Worm (Caenorhabditis elegans) whole organism, young adult: ENCODE results near the gene cpz-2.

ENCODE experiments used
- C06A6.2 ChIP-seq: fragments of 200-800 bp; sonication (Bioruptor generic); conservative IDR thresholded peaks from 2 replicates; pipeline ENCODE4 v1.3.6; 2022; ENCODE audit warnings: missing genetic modification characterization, missing compliant biosample characterization
- C17E4.6 ChIP-seq: fragments of 200-800 bp; sonication (Bioruptor generic); IDR thresholded peaks from 2 replicates; pipeline ENCODE4 v1.3.6; 2022; ENCODE audit warnings: missing genetic modification reagents, missing genetic modification characterization, missing compliant biosample characterization
- F33H1.4 ChIP-seq: fragments of 200-800 bp; sonication (Bioruptor generic); IDR thresholded peaks from 2 replicates; pipeline ENCODE4 v1.3.6; 2022; ENCODE audit warnings: missing genetic modification reagents, missing genetic modification characterization, missing compliant biosample characterization
- F39B2.1 ChIP-seq: fragments of 200-800 bp; sonication (Bioruptor generic); IDR thresholded peaks from 2 replicates; pipeline ENCODE4 v1.3.6; 2022; ENCODE audit warnings: missing genetic modification reagents, missing genetic modification characterization, missing compliant biosample characterization
- F55B11.4 ChIP-seq: sonication (generic microtip); optimal IDR thresholded peaks from 2 replicates; lab custom pipeline; 2016; ENCODE audit warnings: missing compliant biosample characterization, missing genetic modification characterization, borderline replicate concordance; ENCODE audit not compliant: insufficient read depth
- F57C9.4 ChIP-seq: sonication (generic microtip); optimal IDR thresholded peaks from 2 replicates; lab custom pipeline; 2017; ENCODE audit warnings: mild to moderate bottlenecking, missing genetic modification characterization, missing compliant biosample characterization
- K11D2.4 ChIP-seq: fragments of 200-800 bp; sonication (Bioruptor generic); IDR thresholded peaks from 2 replicates; pipeline ENCODE4 v1.3.6; 2022; ENCODE audit warnings: missing genetic modification reagents, missing genetic modification characterization, missing compliant biosample characterization
- K12H6.12 ChIP-seq: fragments of 200-800 bp; sonication (Bioruptor generic); optimal IDR thresholded peaks from 2 replicates; lab custom pipeline; 2018; ENCODE audit warnings: mild to moderate bottlenecking, missing genetic modification characterization, missing compliant biosample characterization
- Y53G8AR.9 ChIP-seq: fragments of 200-800 bp; sonication (Bioruptor generic); conservative IDR thresholded peaks from 2 replicates; pipeline ENCODE4 v1.3.6; 2022; ENCODE audit warnings: missing genetic modification reagents, missing genetic modification characterization, missing compliant biosample characterization
- ZK185.1 ChIP-seq: sonication (generic microtip); optimal IDR thresholded peaks from 2 replicates; lab custom pipeline; 2016; ENCODE audit warnings: mild to moderate bottlenecking, missing genetic modification characterization, missing compliant biosample characterization; ENCODE audit not compliant: poor library complexity, severe bottlenecking
- akir-1 ChIP-seq: fragments of 200-800 bp; sonication (Bioruptor generic); optimal IDR thresholded peaks from 2 replicates; lab custom pipeline; 2018; ENCODE audit warnings: mild to moderate bottlenecking, missing genetic modification characterization, moderate library complexity, missing compliant biosample characterization
- aptf-3 ChIP-seq: fragments of 200-800 bp; sonication (Bioruptor generic); IDR thresholded peaks from 2 replicates; pipeline ENCODE4 v1.3.6; 2022; ENCODE audit warnings: missing genetic modification characterization, missing compliant biosample characterization
- attf-3 ChIP-seq: fragments of 200-800 bp; sonication (Bioruptor generic); conservative IDR thresholded peaks from 2 replicates; pipeline ENCODE4 v1.3.6; 2022; ENCODE audit warnings: missing genetic modification reagents, missing genetic modification characterization, missing compliant biosample characterization
- cebp-2 ChIP-seq: fragments of 200-800 bp; sonication (Bioruptor generic); IDR thresholded peaks from 2 replicates; pipeline ENCODE4 v1.3.6; 2022; ENCODE audit warnings: missing genetic modification characterization, missing compliant biosample characterization
- ceh-79 ChIP-seq: sonication (generic microtip); optimal IDR thresholded peaks from 2 replicates; lab custom pipeline; 2017; ENCODE audit warnings: mild to moderate bottlenecking, missing genetic modification characterization, missing compliant biosample characterization
- ceh-91 ChIP-seq: fragments of 200-800 bp; sonication (Bioruptor generic); IDR thresholded peaks from 2 replicates; pipeline ENCODE4 v1.3.6; 2022; ENCODE audit warnings: missing genetic modification reagents, missing genetic modification characterization, missing compliant biosample characterization
- chd-7 ChIP-seq: sonication (generic microtip); optimal IDR thresholded peaks from 2 replicates; lab custom pipeline; 2016; ENCODE audit warnings: mild to moderate bottlenecking, missing genetic modification characterization, moderate library complexity, missing compliant biosample characterization
- egl-18 ChIP-seq: fragments of 200-800 bp; sonication (Bioruptor generic); IDR thresholded peaks from 2 replicates; pipeline ENCODE4 v1.3.6; 2022; ENCODE audit warnings: missing genetic modification reagents, missing genetic modification characterization, missing compliant biosample characterization
- egl-44 ChIP-seq: fragments of 200-800 bp; sonication (Bioruptor generic); IDR thresholded peaks from 2 replicates; pipeline ENCODE4 v1.3.6; 2022; ENCODE audit warnings: missing genetic modification reagents, missing genetic modification characterization, missing compliant biosample characterization
- egrh-3 ChIP-seq: fragments of 200-800 bp; sonication (Bioruptor generic); IDR thresholded peaks from 2 replicates; pipeline ENCODE4 v1.3.6; 2022; ENCODE audit warnings: missing genetic modification reagents, missing genetic modification characterization, missing compliant biosample characterization
- ekl-4 ChIP-seq: fragments of 200-800 bp; sonication (Bioruptor generic); IDR thresholded peaks from 2 replicates; pipeline ENCODE4 v1.3.6; 2022; ENCODE audit warnings: missing genetic modification reagents, missing genetic modification characterization, missing compliant biosample characterization
- hsf-1 ChIP-seq: fragments of 200-800 bp; sonication (Bioruptor generic); IDR thresholded peaks from 2 replicates; pipeline ENCODE4 v1.3.6; 2022; ENCODE audit warnings: missing genetic modification reagents, missing genetic modification characterization, missing compliant biosample characterization
- let-526 ChIP-seq: fragments of 200-800 bp; sonication (Bioruptor generic); IDR thresholded peaks from 2 replicates; pipeline ENCODE4 v1.3.6; 2022; ENCODE audit warnings: missing genetic modification reagents, missing genetic modification characterization, missing compliant biosample characterization
- lin-26 ChIP-seq: fragments of 200-800 bp; sonication (Bioruptor generic); IDR thresholded peaks from 2 replicates; pipeline ENCODE4 v1.3.6; 2022; ENCODE audit warnings: missing genetic modification reagents, missing genetic modification characterization, missing compliant biosample characterization
- lin-54 ChIP-seq: fragments of 200-800 bp; sonication (Bioruptor generic); optimal IDR thresholded peaks from 2 replicates; lab custom pipeline; 2018; ENCODE audit warnings: mild to moderate bottlenecking, missing genetic modification characterization, missing compliant biosample characterization
- lir-1 ChIP-seq: fragments of 200-800 bp; sonication (Bioruptor generic); conservative IDR thresholded peaks from 2 replicates; pipeline ENCODE4 v1.3.6; 2022; ENCODE audit warnings: missing genetic modification reagents, missing genetic modification characterization, missing compliant biosample characterization
- madf-3 ChIP-seq: fragments of 200-800 bp; sonication (Bioruptor generic); IDR thresholded peaks from 2 replicates; pipeline ENCODE4 v1.3.6; 2022; ENCODE audit warnings: missing genetic modification reagents, missing genetic modification characterization, missing compliant biosample characterization
- madf-6 ChIP-seq: fragments of 200-800 bp; sonication (Bioruptor generic); IDR thresholded peaks from 2 replicates; pipeline ENCODE4 v1.3.6; 2022; ENCODE audit warnings: missing genetic modification reagents, missing genetic modification characterization, missing compliant biosample characterization
- nhr-179 ChIP-seq: sonication (generic microtip); optimal IDR thresholded peaks from 2 replicates; lab custom pipeline; 2016; ENCODE audit warnings: mild to moderate bottlenecking, missing genetic modification characterization, missing compliant biosample characterization
- nhr-27 ChIP-seq: fragments of 200-800 bp; sonication (Bioruptor generic); optimal IDR thresholded peaks from 2 replicates; lab custom pipeline; 2018; ENCODE audit warnings: mild to moderate bottlenecking, missing genetic modification characterization, moderate library complexity, missing compliant biosample characterization
- nhr-80 ChIP-seq: sonication (generic microtip); optimal IDR thresholded peaks from 2 replicates; lab custom pipeline; 2016; ENCODE audit warnings: missing genetic modification characterization, missing compliant biosample characterization
- nhr-90 ChIP-seq: sonication (generic microtip); optimal IDR thresholded peaks from 2 replicates; lab custom pipeline; 2016; ENCODE audit warnings: missing genotype, mild to moderate bottlenecking, missing genetic modification characterization, missing compliant biosample characterization
- pbrm-1 ChIP-seq: fragments of 200-800 bp; sonication (Bioruptor generic); IDR thresholded peaks from 2 replicates; pipeline ENCODE4 v1.3.6; 2022; ENCODE audit warnings: missing genetic modification reagents, missing genetic modification characterization, missing compliant biosample characterization
- pha-4 ChIP-seq: fragments of 150-350 bp; sonication (generic microtip); optimal IDR thresholded peaks from 2 replicates; lab custom pipeline; 2014; ENCODE audit warnings: missing biosample characterization, missing genetic modification reagents, missing genetic modification characterization
- sdz-38 ChIP-seq: sonication (generic microtip); optimal IDR thresholded peaks from 2 replicates; lab custom pipeline; 2016; ENCODE audit warnings: missing genotype, missing genetic modification characterization, missing compliant biosample characterization
- sea-2 ChIP-seq: fragments of 200-800 bp; sonication (Bioruptor generic); IDR thresholded peaks from 2 replicates; pipeline ENCODE4 v1.3.6; 2022; ENCODE audit warnings: missing genetic modification characterization, missing compliant biosample characterization
- snpc-1.3 ChIP-seq: sonication (generic microtip); optimal IDR thresholded peaks from 2 replicates; lab custom pipeline; 2017; ENCODE audit warnings: missing genetic modification characterization, mild to moderate bottlenecking, missing compliant biosample characterization, antibody characterized with exemption, moderate library complexity, missing genotype, missing genetic modification reagents; ENCODE audit not compliant: insufficient read depth
- snpc-4 ChIP-seq, 5 experiments: fragments of 150-350 bp in 1 of 5; sonication (generic microtip) in 4 of 5; optimal IDR thresholded peaks; 2 replicates each; lab custom pipeline; 2014 to 2018; ENCODE audit warnings: missing genetic modification characterization in 5 of 5, missing biosample characterization in 3 of 5, antibody characterized with exemption in 2 of 5, mild to moderate bottlenecking in 2 of 5, missing compliant biosample characterization in 2 of 5, missing genotype in 2 of 5, moderate library complexity in 2 of 5, missing genetic modification reagents in 1 of 5
- tlf-1 ChIP-seq: fragments of 200-800 bp; sonication (Bioruptor generic); optimal IDR thresholded peaks from 2 replicates; lab custom pipeline; 2018; ENCODE audit warnings: mild to moderate bottlenecking, missing genetic modification characterization, missing compliant biosample characterization
- unc-130 ChIP-seq: sonication (generic microtip); optimal IDR thresholded peaks from 2 replicates; lab custom pipeline; 2016; ENCODE audit warnings: missing genetic modification reagents, missing genetic modification characterization, missing compliant biosample characterization
- unc-62 ChIP-seq: fragments of 150-350 bp; optimal IDR thresholded peaks from 2 replicates; lab custom pipeline; 2014; ENCODE audit warnings: missing biosample characterization, missing genetic modification reagents, missing genetic modification characterization
- zfh-2 ChIP-seq: fragments of 200-800 bp; sonication (Bioruptor generic); conservative IDR thresholded peaks from 2 replicates; pipeline ENCODE4 v1.3.6; 2022; ENCODE audit warnings: missing genetic modification reagents, missing genetic modification characterization, missing compliant biosample characterization
- zim-3 ChIP-seq: sonication (generic microtip); optimal IDR thresholded peaks from 2 replicates; lab custom pipeline; 2017; ENCODE audit warnings: mild to moderate bottlenecking, missing genetic modification characterization, moderate library complexity, missing compliant biosample characterization
- ztf-22 ChIP-seq: fragments of 200-800 bp; sonication (Bioruptor generic); optimal IDR thresholded peaks from 2 replicates; lab custom pipeline; 2018; ENCODE audit warnings: mild to moderate bottlenecking, missing genetic modification characterization, moderate library complexity, missing compliant biosample characterization
- ztf-28 ChIP-seq: fragments of 200-800 bp; sonication (Bioruptor generic); IDR thresholded peaks from 2 replicates; pipeline ENCODE4 v1.3.6; 2022; ENCODE audit warnings: missing genetic modification reagents, missing genetic modification characterization, missing compliant biosample characterization

cpz-2 gene

ce11 chrV:13366488-13366887, 14.5 kb upstream of the cpz-2 start:
- TF ChIP-seq zim-3 (tag; lab: Kevin White, UChicago) (no peak), egl-18 (GFP tag; lab: Robert Waterston, UW) (no peak), unc-130 (GFP tag; lab: Kevin White, UChicago) (no peak), cebp-2 (GFP tag; lab: Robert Waterston, UW) (no peak), nhr-90 (tag; lab: Kevin White, UChicago) (no peak), sdz-38 (tag; lab: Kevin White, UChicago) (no peak), madf-3 (no peak), ceh-79 (tag; lab: Kevin White, UChicago) (no peak), K11D2.4 (GFP tag; lab: Robert Waterston, UW) (no peak)
- TF ChIP-seq, all 124 proteins: peak for 0

ce11 chrV:13367024-13367423, 14.0 kb upstream of the cpz-2 start, which contains the start of gene srx-125:
srx-125 (plus strand) TSS chrV:13367324.
- TF ChIP-seq nhr-27 (no peak), attf-3 (GFP tag; lab: Robert Waterston, UW) (no peak), ztf-22 (GFP tag; lab: Kevin White, UChicago) (no peak), F33H1.4 (no peak), pha-4 (tag; lab: Kevin White, UChicago) (no peak), unc-62 (GFP tag; lab: Kevin White, UChicago) (no peak), zim-3 (tag; lab: Kevin White, UChicago) (no peak), ztf-28 (GFP tag; lab: Robert Waterston, UW) (no peak), snpc-4 (GFP tag; optimal IDR thresholded peaks at IDR 0.05; lab: Kevin White, UChicago) (no peak), snpc-4 (tag; optimal IDR thresholded peaks at IDR 0.05; lab: Kevin White, UChicago) (no peak), F57C9.4 (tag; lab: Kevin White, UChicago) (no peak), hsf-1 (no peak), egrh-3 (no peak), ekl-4 (GFP tag; lab: Robert Waterston, UW) (no peak), chd-7 (tag; lab: Kevin White, UChicago) (no peak), pbrm-1 (GFP tag; lab: Robert Waterston, UW) (no peak), lin-26 (GFP tag; lab: Robert Waterston, UW) (no peak), C17E4.6 (GFP tag; lab: Robert Waterston, UW) (no peak), let-526 (GFP tag; lab: Robert Waterston, UW) (no peak)
- TF ChIP-seq, all 124 proteins: peak for 0

- TF ChIP-seq cebp-2 (GFP tag; lab: Robert Waterston, UW) (0 out of 2 replicates have a peak, but pooled peaks have one; percentile 36), zfh-2 (GFP tag; lab: Robert Waterston, UW) (no peak), aptf-3 (GFP tag; lab: Robert Waterston, UW) (no peak), nhr-179 (tag; lab: Kevin White, UChicago) (no peak), egl-44 (GFP tag; lab: Robert Waterston, UW) (no peak), snpc-1.3 (tag; lab: Kevin White, UChicago) (no peak), sea-2 (GFP tag; lab: Robert Waterston, UW) (no peak), C17E4.6 (GFP tag; lab: Robert Waterston, UW) (no peak), madf-6 (GFP tag; lab: Robert Waterston, UW) (no peak), Y53G8AR.9 (GFP tag; lab: Robert Waterston, UW) (no peak), madf-3 (no peak), C06A6.2 (0 out of 2 replicates have a peak, but pooled peaks have one; percentile 25), F33H1.4 (no peak), K12H6.12 (tag; lab: Kevin White, UChicago) (no peak), lir-1 (GFP tag; lab: Robert Waterston, UW) (no peak), F55B11.4 (no peak), ceh-91 (GFP tag; lab: Robert Waterston, UW) (no peak), F39B2.1 (GFP tag; lab: Robert Waterston, UW) (no peak), ZK185.1 (tag; lab: Kevin White, UChicago) (peak; percentile 29), lin-54 (GFP tag; lab: Kevin White, UChicago) (no peak), pha-4 (tag; lab: Kevin White, UChicago) (no peak), K11D2.4 (GFP tag; lab: Robert Waterston, UW) (no peak), akir-1 (GFP tag; lab: Kevin White, UChicago) (no peak), nhr-80 (peak; percentile 87), tlf-1 (GFP tag; lab: Kevin White, UChicago) (peak; percentile 19)
Measured at ce11 chrV:13369663-13370062, 11.3 kb upstream of the cpz-2 start.
